Fruit fly (Drosophila melanogaster): Measurements from ENCODE around the gene Uvrag.

- TF ChIP-seq psq (optimal IDR thresholded peaks at IDR 0.05) = no peak
- TF ChIP-seq h (optimal IDR thresholded peaks at IDR 0.05) = no peak
- TF ChIP-seq Sin3A (optimal IDR thresholded peaks at IDR 0.05) = no peak
- TF ChIP-seq ttk (optimal IDR thresholded peaks at IDR 0.05) = no peak
- TF ChIP-seq Myc (optimal IDR thresholded peaks at IDR 0.05) = no peak
- TF ChIP-seq insv (optimal IDR thresholded peaks at IDR 0.05) = no peak
Observed at dm6 chr2L:13286456-13286855, at the start of gene Uvrag, which contains the start of gene Drep4.

All from Kc167 (cell line).